Fruit fly (Drosophila melanogaster) whole organism, prepupa: ENCODE results near the gene gpp.

Source experiments
- CG11294 ChIP-seq: fragments of 200-800 bp; sonication (Bioruptor generic); IDR thresholded peaks from 2 replicates; pipeline ENCODE4 v1.3.6; 2022; ENCODE audit warnings: missing biosample characterization, missing genetic modification characterization
- CG15336 ChIP-seq: fragments of 200-800 bp; sonication (Bioruptor generic); IDR thresholded peaks from 2 replicates; pipeline ENCODE4 v1.3.6; 2022; ENCODE audit warnings: missing biosample characterization, missing genetic modification characterization
- CG1621 ChIP-seq: fragments of 200-800 bp; sonication (Bioruptor generic); optimal IDR thresholded peaks from 3 replicates; lab custom pipeline; 2018; ENCODE audit warnings: missing biosample characterization, mild to moderate bottlenecking, missing genetic modification characterization
- CG32006 ChIP-seq: fragments of 200-800 bp; sonication (Bioruptor generic); optimal IDR thresholded peaks from 3 replicates; lab custom pipeline; 2017; ENCODE audit warnings: missing biosample characterization, mild to moderate bottlenecking, missing genetic modification characterization
- CG34406 ChIP-seq: fragments of 200-800 bp; sonication (Bioruptor generic); optimal IDR thresholded peaks from 3 replicates; lab custom pipeline; 2016; ENCODE audit warnings: missing biosample characterization, missing genetic modification characterization
- CG3919 ChIP-seq: fragments of 200-800 bp; sonication (Bioruptor generic); optimal IDR thresholded peaks from 3 replicates; lab custom pipeline; 2016; ENCODE audit warnings: missing biosample characterization, missing genetic modification characterization
- CG6854 ChIP-seq: fragments of 200-800 bp; sonication (Bioruptor generic); optimal IDR thresholded peaks from 2 replicates; lab custom pipeline; 2017; ENCODE audit warnings: missing biosample characterization, mild to moderate bottlenecking, missing genetic modification characterization
- Lpt ChIP-seq: fragments of 200-800 bp; sonication (Bioruptor generic); optimal IDR thresholded peaks from 3 replicates; lab custom pipeline; 2016; ENCODE audit warnings: missing biosample characterization, missing genetic modification characterization
- acj6 ChIP-seq: fragments of 200-800 bp; sonication (Bioruptor generic); optimal IDR thresholded peaks from 3 replicates; lab custom pipeline; 2016; ENCODE audit warnings: missing biosample characterization, missing genetic modification characterization
- fkh ChIP-seq: fragments of 200-800 bp; sonication (Bioruptor generic); optimal IDR thresholded peaks from 3 replicates; lab custom pipeline; 2017; ENCODE audit warnings: missing biosample characterization, mild to moderate bottlenecking, missing genetic modification characterization, moderate library complexity
- lz ChIP-seq: fragments of 200-800 bp; sonication (Bioruptor generic); optimal IDR thresholded peaks from 3 replicates; lab custom pipeline; 2016; ENCODE audit warnings: missing biosample characterization, missing genetic modification characterization
- net ChIP-seq: fragments of 200-800 bp; sonication (Bioruptor generic); optimal IDR thresholded peaks from 3 replicates; lab custom pipeline; 2016; ENCODE audit warnings: missing biosample characterization, missing genetic modification characterization
- vri ChIP-seq: fragments of 200-800 bp; sonication (Bioruptor generic); optimal IDR thresholded peaks from 3 replicates; lab custom pipeline; 2016; ENCODE audit warnings: missing biosample characterization, mild to moderate bottlenecking, missing genetic modification characterization

gpp gene

DNA sequence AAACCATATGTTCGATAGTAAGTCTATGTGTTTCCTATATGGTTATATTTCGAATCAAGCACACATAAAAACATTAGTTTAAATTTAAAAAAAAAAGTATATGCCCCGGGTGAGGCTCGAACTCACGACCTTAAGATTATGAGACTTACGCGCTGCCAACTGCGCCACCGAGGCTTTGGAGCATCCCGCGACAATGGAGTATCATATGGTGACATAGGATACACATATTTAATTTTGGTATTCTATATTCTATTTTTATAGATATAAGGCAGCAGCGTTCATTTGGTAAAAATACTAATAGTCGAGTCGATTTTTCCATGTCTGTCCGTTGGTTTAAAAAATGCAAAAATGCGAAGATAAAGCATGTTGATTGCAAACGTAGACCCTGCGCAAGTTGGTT is 89.3 kb downstream of the gpp start:
- TF ChIP-seq CG6854 (GFP tag; lab: Kevin White, UChicago) = no peak
- no peak for TF ChIP-seq CG11294
- TF ChIP-seq lz = no peak
- TF ChIP-seq CG15336 (GFP tag; lab: Robert Waterston, UW) = no peak
- no peak for TF ChIP-seq CG3919 (GFP tag; lab: Kevin White, UChicago)
- TF ChIP-seq net (GFP tag; lab: Kevin White, UChicago) = no peak
- TF ChIP-seq CG32006 (GFP tag; lab: Kevin White, UChicago) = no peak
- no peak for TF ChIP-seq acj6 (GFP tag; lab: Kevin White, UChicago)
- no peak for TF ChIP-seq CG1621 (tag; lab: Kevin White, UChicago)
- no peak for TF ChIP-seq fkh (GFP tag; lab: Kevin White, UChicago)
- no peak for TF ChIP-seq Lpt
- TF ChIP-seq vri = no peak
- no peak for TF ChIP-seq CG34406 (GFP tag; lab: Kevin White, UChicago)
